Fruit fly (Drosophila melanogaster): ENCODE data around the gene E2f1.

dm6 chr3R:21633781-21634102 lies 26.9 kb downstream of the E2f1 start:
- TF ChIP-seq h (optimal IDR thresholded peaks at IDR 0.05) (no peak), insv (optimal IDR thresholded peaks at IDR 0.05) (no peak)
